Fruit fly (Drosophila melanogaster) whole organism: ENCODE results near the gene CG17816.

Experiments used
- CG8478 ChIP-seq: fragments of >200 bp; optimal IDR thresholded peaks from 2 replicates; lab custom pipeline; 2018; ENCODE audit warnings: inconsistent platforms
- Dll ChIP-seq: fragments of >200 bp; optimal IDR thresholded peaks from 2 replicates; lab custom pipeline; 2017
- EcR ChIP-seq, 2 experiments: fragments of >200 bp; optimal IDR thresholded peaks; 2 replicates each; lab custom pipeline; 2017; ENCODE audit warnings: missing biosample characterization in 2 of 2, missing genetic modification characterization in 2 of 2, missing genetic modification reagents in 2 of 2
- pan ChIP-seq: fragments of >200 bp; optimal IDR thresholded peaks from 2 replicates; lab custom pipeline; 2017
- psq ChIP-seq: fragments of >200 bp; optimal IDR thresholded peaks from 2 replicates; lab custom pipeline; 2017
- usp ChIP-seq: fragments of >200 bp; optimal IDR thresholded peaks from 2 replicates; lab custom pipeline; 2017; ENCODE audit warnings: missing biosample characterization, missing genetic modification characterization, mixed read lengths

The CG17816 gene

DNA sequence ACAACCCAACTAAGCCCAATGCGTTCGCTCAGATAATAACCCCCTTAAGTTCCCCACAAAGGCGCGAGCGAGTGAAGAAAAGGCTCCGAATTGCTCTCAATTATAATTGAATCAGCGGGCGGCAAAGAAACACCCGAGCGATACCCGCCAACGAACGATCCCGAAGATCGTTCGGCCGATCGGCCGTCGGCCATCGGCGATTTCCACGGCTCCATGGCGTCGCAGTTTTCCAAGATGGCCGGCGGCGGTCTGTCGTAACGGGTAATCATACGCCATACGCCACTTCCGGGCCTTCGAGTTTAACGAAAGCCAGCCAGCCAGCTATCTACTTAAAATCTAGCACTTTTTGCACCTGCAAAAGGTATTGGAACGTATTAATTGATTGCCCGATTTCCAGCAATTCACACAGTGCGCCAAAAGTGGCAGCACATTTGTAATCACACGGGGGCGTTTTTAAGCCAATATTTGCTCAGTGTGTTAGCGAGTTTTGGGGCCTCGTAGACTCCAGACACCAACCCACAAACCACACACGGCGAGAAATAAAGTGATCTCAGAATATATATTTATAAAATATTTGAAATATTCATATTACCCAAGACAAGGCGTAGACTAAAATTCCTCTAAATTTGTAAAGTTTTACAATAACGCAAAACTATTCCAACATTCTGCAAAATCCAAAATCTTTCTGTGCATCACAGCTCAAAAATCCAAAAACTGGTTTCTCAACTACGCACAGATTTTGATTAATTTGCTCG is 5.9 kb upstream of the CG17816 start:
- TF ChIP-seq Dll (lab: Kevin White, UChicago) (no peak), pan (lab: Kevin White, UChicago) (no peak), CG8478 (lab: Kevin White, UChicago) (no peak), EcR (GFP tag; optimal IDR thresholded peaks at IDR 0.05; lab: Kevin White, UChicago) (no peak), usp (GFP tag; lab: Kevin White, UChicago) (no peak), psq (lab: Kevin White, UChicago) (no peak)

DNA sequence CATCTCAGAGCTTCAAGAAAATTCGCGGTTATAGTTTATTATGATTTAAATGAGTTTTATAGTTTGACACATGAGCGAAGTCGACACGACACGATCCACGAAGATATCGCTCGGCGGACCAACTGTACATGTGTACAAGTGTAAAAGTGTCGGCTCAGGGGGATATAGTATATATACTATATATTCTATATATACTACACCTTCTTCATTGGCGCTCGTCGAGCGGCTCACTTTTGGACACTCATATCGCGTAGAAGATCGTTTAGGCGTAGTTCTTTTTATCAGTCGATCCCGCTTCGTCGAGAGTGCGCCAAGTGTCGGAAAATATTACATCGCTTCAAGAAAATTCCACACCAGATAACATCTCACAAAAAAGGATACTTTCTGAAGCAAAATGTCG is 4.5 kb upstream of the CG17816 start, which contains the start of gene wtrw:
TSS of gene wtrw (plus strand) at position 301 of the 400 bp plus-strand sequence.
- TF ChIP-seq CG8478 (lab: Kevin White, UChicago) (no peak), psq (lab: Kevin White, UChicago) (no peak), EcR (GFP tag; optimal IDR thresholded peaks at IDR 0.05; lab: Kevin White, UChicago) (no peak), Dll (lab: Kevin White, UChicago) (no peak)

dm6 chr3R:7886859-7887190 is 292 bp upstream of the CG17816 start, which contains the start of gene ArgRS-m:
TSS of gene ArgRS-m (plus strand) at chr3R:7887045.
- TF ChIP-seq CG8478 (lab: Kevin White, UChicago) (no peak), psq (lab: Kevin White, UChicago) (no peak), EcR (GFP tag; optimal IDR thresholded peaks at IDR 0.05; lab: Kevin White, UChicago) (no peak), pan (lab: Kevin White, UChicago) (no peak), Dll (lab: Kevin White, UChicago) (no peak), usp (GFP tag; lab: Kevin White, UChicago) (no peak)

- no peak for TF ChIP-seq pan (lab: Kevin White, UChicago)
- TF ChIP-seq usp (GFP tag; lab: Kevin White, UChicago), result no peak
- no peak for TF ChIP-seq Dll (lab: Kevin White, UChicago)
- TF ChIP-seq psq (lab: Kevin White, UChicago), result no peak
- no peak for TF ChIP-seq CG8478 (lab: Kevin White, UChicago)
- TF ChIP-seq EcR (GFP tag; optimal IDR thresholded peaks at IDR 0.05; lab: Kevin White, UChicago), result no peak
Measured at dm6 chr3R:7884433-7884832, 2.1 kb downstream of the CG17816 start.

dm6 chr3R:7821559-7821958 is 65.0 kb downstream of the CG17816 start:
- TF ChIP-seq EcR (GFP tag; optimal IDR thresholded peaks at IDR 0.05; lab: Kevin White, UChicago) (no peak), psq (lab: Kevin White, UChicago) (no peak), CG8478 (lab: Kevin White, UChicago) (no peak), usp (GFP tag; lab: Kevin White, UChicago) (no peak), pan (lab: Kevin White, UChicago) (no peak), Dll (lab: Kevin White, UChicago) (no peak)

DNA sequence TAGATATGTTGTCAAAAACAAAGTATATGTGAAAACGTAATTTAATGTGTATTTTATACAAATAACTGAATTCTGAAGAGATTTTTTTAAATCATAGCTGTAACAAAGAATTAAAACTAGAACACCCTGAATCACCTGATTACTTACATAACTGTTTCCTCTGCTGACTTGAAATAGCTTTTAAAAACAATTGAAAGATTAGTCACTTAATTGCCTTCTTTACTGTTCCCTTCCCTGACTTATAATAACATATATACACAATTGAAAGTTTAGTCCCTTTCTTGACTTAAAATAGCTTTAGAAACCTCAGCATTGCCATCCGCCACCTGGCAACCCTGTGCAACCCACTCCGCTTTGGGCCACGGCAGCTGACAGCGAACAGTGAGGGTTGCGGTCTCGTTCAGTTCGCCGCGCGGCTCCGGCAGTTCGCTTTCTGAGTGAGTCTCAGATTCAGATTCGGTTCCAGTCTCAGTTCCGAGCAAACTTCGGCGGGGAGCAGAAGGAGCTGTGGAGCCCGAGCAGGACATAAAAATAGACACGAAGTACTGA is 72.5 kb downstream of the CG17816 start, which contains the start of gene CG34384:
TSS of gene CG34384 (plus strand) at position 381 of the 549 bp plus-strand sequence.
- TF ChIP-seq psq (lab: Kevin White, UChicago) (no peak), EcR (GFP tag; optimal IDR thresholded peaks at IDR 0.05; lab: Kevin White, UChicago) (no peak), usp (GFP tag; lab: Kevin White, UChicago) (no peak)

dm6 chr3R:7813518-7813917 is 73.0 kb downstream of the CG17816 start:
- TF ChIP-seq pan (lab: Kevin White, UChicago) (no peak), usp (GFP tag; lab: Kevin White, UChicago) (no peak), Dll (lab: Kevin White, UChicago) (no peak), psq (lab: Kevin White, UChicago) (no peak), EcR (GFP tag; optimal IDR thresholded peaks at IDR 0.05; lab: Kevin White, UChicago) (no peak), CG8478 (lab: Kevin White, UChicago) (no peak)

- no peak for TF ChIP-seq usp (GFP tag; lab: Kevin White, UChicago)
- TF ChIP-seq EcR (GFP tag; optimal IDR thresholded peaks at IDR 0.05; lab: Kevin White, UChicago), result no peak
- TF ChIP-seq psq (lab: Kevin White, UChicago), result no peak
- TF ChIP-seq pan (lab: Kevin White, UChicago), result no peak
- TF ChIP-seq Dll (lab: Kevin White, UChicago), result no peak
- TF ChIP-seq CG8478 (lab: Kevin White, UChicago), result no peak
Measured at dm6 chr3R:7811514-7811913, 75.0 kb downstream of the CG17816 start, which contains the start of gene CG31473. TSS of gene CG31473 (plus strand) at chr3R:7811814.

- no peak for TF ChIP-seq pan (lab: Kevin White, UChicago)
- peak; percentile 73 for TF ChIP-seq Dll (lab: Kevin White, UChicago)
- peak; percentile 27 for TF ChIP-seq CG8478 (lab: Kevin White, UChicago)
- TF ChIP-seq usp (GFP tag; lab: Kevin White, UChicago), result no peak
- TF ChIP-seq EcR (GFP tag; optimal IDR thresholded peaks at IDR 0.05; lab: Kevin White, UChicago), result no peak
- no peak for TF ChIP-seq psq (lab: Kevin White, UChicago)
Measured at dm6 chr3R:7809662-7810621, 76.6 kb downstream of the CG17816 start, which contains the start of the genes CG2993 and sgll. TSS of gene CG2993 (minus strand) at chr3R:7810014. TSS of gene sgll (plus strand) at chr3R:7810532.
